Worm (Caenorhabditis elegans) whole organism, L4 larva: ENCODE data around the gene nprl-2.

Source experiments
- D1046.2 ChIP-seq: fragments of 200-800 bp; sonication (Bioruptor generic); IDR thresholded peaks from 2 replicates; pipeline ENCODE4 v1.3.6; 2022; ENCODE audit warnings: missing genetic modification characterization, missing compliant biosample characterization
- F49E8.2 ChIP-seq: sonication (generic microtip); optimal IDR thresholded peaks from 2 replicates; lab custom pipeline; 2016; ENCODE audit warnings: missing compliant biosample characterization, mild to moderate bottlenecking, missing genetic modification characterization, borderline replicate concordance
- ZK546.5 ChIP-seq, 2 experiments: sonication (generic microtip); optimal IDR thresholded peaks; 2 replicates each; lab custom pipeline; 2017; ENCODE audit warnings: missing biosample characterization in 2 of 2, missing genetic modification characterization in 2 of 2
- ceh-82 ChIP-seq: sonication (generic microtip); optimal IDR thresholded peaks from 2 replicates; lab custom pipeline; 2017; ENCODE audit warnings: missing biosample characterization, missing genetic modification characterization
- hlh-30 ChIP-seq: sonication (generic microtip); optimal IDR thresholded peaks from 2 replicates; lab custom pipeline; 2017; ENCODE audit warnings: antibody characterized with exemption, mild to moderate bottlenecking, missing genetic modification characterization, missing compliant biosample characterization; ENCODE audit not compliant: insufficient read depth
- jun-1 ChIP-seq: fragments of 150-350 bp; optimal IDR thresholded peaks from 2 replicates; lab custom pipeline; 2014; ENCODE audit warnings: missing biosample characterization, missing genetic modification reagents, missing genetic modification characterization
- mdt-29 ChIP-seq: fragments of 200-800 bp; sonication (Bioruptor generic); IDR thresholded peaks from 2 replicates; pipeline ENCODE4 v1.3.6; 2022; ENCODE audit warnings: missing genetic modification reagents, missing genetic modification characterization, missing compliant biosample characterization
- mep-1 ChIP-seq: fragments of 150-350 bp; sonication (generic microtip); optimal IDR thresholded peaks from 3 replicates; lab custom pipeline; 2014; ENCODE audit warnings: missing biosample characterization, missing genetic modification characterization
- nhr-10 ChIP-seq: fragments of 150-350 bp; optimal IDR thresholded peaks from 2 replicates; lab custom pipeline; 2014; ENCODE audit warnings: missing biosample characterization, missing genetic modification characterization
- nhr-28 ChIP-seq: fragments of 150-350 bp; optimal IDR thresholded peaks from 2 replicates; lab custom pipeline; 2014; ENCODE audit warnings: missing biosample characterization, missing genetic modification characterization
- unc-62 ChIP-seq, 3 experiments: fragments of 150-350 bp in 1 of 3; sonication (generic microtip); optimal IDR thresholded peaks in 2 of 3; peaks in 1 of 3; 1 replicate in 1 of 3; 2 replicates in 2 of 3; lab custom pipeline; 2014 to 2017; ENCODE audit warnings: missing biosample characterization in 3 of 3, missing genetic modification characterization in 3 of 3, missing genetic modification reagents in 3 of 3, missing genotype in 1 of 3

- TF ChIP-seq hlh-30 (tag; lab: Kevin White, UChicago), result no peak
- no peak for TF ChIP-seq mep-1
- no peak for TF ChIP-seq jun-1 (tag; lab: Kevin White, UChicago)
- TF ChIP-seq D1046.2 (GFP tag; lab: Robert Waterston, UW), result no peak
- TF ChIP-seq unc-62 (GFP tag; optimal IDR thresholded peaks at IDR 0.05 in 1 of 2; lab: Kevin White, UChicago), result peak in 1 of 2 experiments; percentile 92
- no peak for TF ChIP-seq unc-62 (tag; optimal IDR thresholded peaks at IDR 0.05; lab: Kevin White, UChicago)
- no peak for TF ChIP-seq F49E8.2 (tag; lab: Kevin White, UChicago)
- no peak for TF ChIP-seq nhr-10 (tag; lab: Kevin White, UChicago)
- TF ChIP-seq nhr-28 (tag; lab: Kevin White, UChicago), result no peak
- TF ChIP-seq ceh-82 (tag; lab: Kevin White, UChicago), result no peak
- TF ChIP-seq mdt-29 (GFP tag; lab: Robert Waterston, UW), result no peak
- no peak for TF ChIP-seq ZK546.5 (tag; optimal IDR thresholded peaks at IDR 0.05; lab: Kevin White, UChicago)
These were observed 32.9 kb upstream of the nprl-2 start for ce11 chrIV:7523744-7524143.
